Fruit fly (Drosophila melanogaster) whole organism, wandering third instar larva: ENCODE results near the gene futsch.

Experiments used
- Abd-B ChIP-seq: fragments of >200 bp; optimal IDR thresholded peaks from 2 replicates; lab custom pipeline; 2017; ENCODE audit warnings: missing biosample characterization, missing genetic modification characterization
- CG32264 ChIP-seq: fragments of 200-800 bp; sonication (Bioruptor generic); optimal IDR thresholded peaks from 2 replicates; lab custom pipeline; 2016; ENCODE audit warnings: missing biosample characterization, missing genetic modification characterization
- CG9705 ChIP-seq: fragments of 200-800 bp; sonication (Bioruptor generic); optimal IDR thresholded peaks from 2 replicates; lab custom pipeline; 2018; ENCODE audit warnings: missing biosample characterization, mild to moderate bottlenecking, missing genetic modification characterization
- CrebA ChIP-seq: fragments of 200-800 bp; sonication (Bioruptor generic); optimal IDR thresholded peaks from 2 replicates; lab custom pipeline; 2016; ENCODE audit warnings: missing biosample characterization, mild to moderate bottlenecking, missing genetic modification characterization, borderline replicate concordance
- Dif ChIP-seq: fragments of 200-275, 200-300 bp; sonication (Bioruptor generic); optimal IDR thresholded peaks from 2 replicates; lab custom pipeline; 2018; ENCODE audit warnings: missing biosample characterization, missing genetic modification characterization; ENCODE audit not compliant: partially characterized antibody
- GATAd ChIP-seq: sonication (Bioruptor generic); optimal IDR thresholded peaks from 2 replicates; lab custom pipeline; 2016; ENCODE audit warnings: missing biosample characterization, missing genetic modification characterization
- HLH106 ChIP-seq: fragments of 200-800 bp; optimal IDR thresholded peaks from 3 replicates; lab custom pipeline; 2019; ENCODE audit warnings: missing biosample characterization, mild to moderate bottlenecking, missing genetic modification characterization, moderate library complexity
- Hnf4 ChIP-seq: fragments of 200-800 bp; sonication (Bioruptor generic); optimal IDR thresholded peaks from 2 replicates; lab custom pipeline; 2016; ENCODE audit warnings: missing biosample characterization, mild to moderate bottlenecking, missing genetic modification characterization
- Hr78 ChIP-seq: fragments of >200 bp; optimal IDR thresholded peaks from 2 replicates; lab custom pipeline; 2017; ENCODE audit warnings: missing biosample characterization, missing genetic modification characterization
- Hr83 ChIP-seq: fragments of 200-300 bp; sonication (Bioruptor generic); optimal IDR thresholded peaks from 2 replicates; lab custom pipeline; 2016; ENCODE audit warnings: missing biosample characterization, mild to moderate bottlenecking, missing genetic modification characterization, moderate library complexity; ENCODE audit not compliant: poor library complexity, severe bottlenecking
- Jra ChIP-seq: sonication (Bioruptor generic); optimal IDR thresholded peaks from 2 replicates; lab custom pipeline; 2016; ENCODE audit warnings: missing biosample characterization, missing genetic modification characterization
- Mio ChIP-seq: sonication (Bioruptor generic); optimal IDR thresholded peaks from 2 replicates; lab custom pipeline; 2016; ENCODE audit warnings: missing biosample characterization, missing genetic modification characterization
- Myc ChIP-seq: fragments of >200 bp; optimal IDR thresholded peaks from 2 replicates; lab custom pipeline; 2017
- N ChIP-seq: fragments of >200 bp; optimal IDR thresholded peaks from 2 replicates; lab custom pipeline; 2018; ENCODE audit warnings: missing biosample characterization, missing external identifiers, missing genetic modification characterization
- OdsH ChIP-seq: fragments of 200-800 bp; sonication (Bioruptor generic); optimal IDR thresholded peaks from 2 replicates; lab custom pipeline; 2016; ENCODE audit warnings: missing biosample characterization, mild to moderate bottlenecking, missing genetic modification characterization
- Rel ChIP-seq, 2 experiments: fragments of 200-800 bp; sonication (Bioruptor generic) in 1 of 2; optimal IDR thresholded peaks; 2 replicates in 1 of 2; 3 replicates in 1 of 2; lab custom pipeline; 2016 to 2019; ENCODE audit warnings: mild to moderate bottlenecking in 2 of 2, missing biosample characterization in 2 of 2, missing genetic modification characterization in 2 of 2, moderate library complexity in 1 of 2
- Sp1 ChIP-seq: fragments of 200-800 bp; sonication (Bioruptor generic); optimal IDR thresholded peaks from 3 replicates; lab custom pipeline; 2019; ENCODE audit warnings: missing biosample characterization, mild to moderate bottlenecking, missing genetic modification characterization, moderate library complexity
- Vsx2 ChIP-seq: fragments of 200-300, 225-300 bp; sonication (Bioruptor generic); optimal IDR thresholded peaks from 2 replicates; lab custom pipeline; 2018; ENCODE audit warnings: missing biosample characterization, missing genetic modification characterization; ENCODE audit not compliant: partially characterized antibody
- brk ChIP-seq: fragments of 200-800 bp; sonication (Bioruptor generic); optimal IDR thresholded peaks from 2 replicates; lab custom pipeline; 2016; ENCODE audit warnings: missing biosample characterization, mild to moderate bottlenecking, missing genetic modification characterization
- dl ChIP-seq, 2 experiments: fragments of 175-275, 200-275 bp in 1 of 2; fragments of 200-275 bp in 1 of 2; sonication (Bioruptor generic); optimal IDR thresholded peaks; lab custom pipeline; 2018; ENCODE audit warnings: mild to moderate bottlenecking in 2 of 2, missing biosample characterization in 2 of 2, missing genetic modification characterization in 2 of 2, moderate library complexity in 2 of 2; ENCODE audit not compliant: partially characterized antibody in 2 of 2, insufficient read depth in 1 of 2
- dmrt93B ChIP-seq: fragments of 200-800 bp; sonication (Bioruptor generic); optimal IDR thresholded peaks from 2 replicates; lab custom pipeline; 2018; ENCODE audit warnings: missing biosample characterization, mild to moderate bottlenecking, missing genetic modification characterization
- dsf ChIP-seq: sonication (Bioruptor generic); optimal IDR thresholded peaks from 2 replicates; lab custom pipeline; 2016; ENCODE audit warnings: missing biosample characterization, missing genetic modification characterization, borderline replicate concordance
- ey ChIP-seq: fragments of 200-800 bp; sonication (Bioruptor generic); optimal IDR thresholded peaks from 2 replicates; lab custom pipeline; 2016; ENCODE audit warnings: missing biosample characterization, missing genetic modification characterization
- fru ChIP-seq: fragments of 200-800 bp; sonication (Bioruptor generic); optimal IDR thresholded peaks from 3 replicates; lab custom pipeline; 2016; ENCODE audit warnings: missing biosample characterization, mild to moderate bottlenecking, missing genetic modification characterization
- h ChIP-seq: fragments of 200-800 bp; sonication (Bioruptor generic); optimal IDR thresholded peaks from 3 replicates; lab custom pipeline; 2016; ENCODE audit warnings: missing biosample characterization, mild to moderate bottlenecking, missing genetic modification characterization
- jim ChIP-seq: fragments of 175-275, 200-325 bp; sonication (Bioruptor generic); optimal IDR thresholded peaks from 2 replicates; lab custom pipeline; 2016; ENCODE audit warnings: missing biosample characterization, mild to moderate bottlenecking, missing genetic modification characterization
- lola ChIP-seq: fragments of >200 bp; optimal IDR thresholded peaks from 2 replicates; lab custom pipeline; 2017; ENCODE audit warnings: missing biosample characterization, missing genetic modification characterization
- pan ChIP-seq: fragments of >200 bp; optimal IDR thresholded peaks from 2 replicates; lab custom pipeline; 2017
- psq ChIP-seq: fragments of 200-800 bp; sonication (Bioruptor generic); optimal IDR thresholded peaks from 3 replicates; lab custom pipeline; 2017; ENCODE audit warnings: missing biosample characterization, mild to moderate bottlenecking, missing genetic modification characterization, moderate library complexity
- rgr ChIP-seq: fragments of 200-800 bp; sonication (Bioruptor generic); optimal IDR thresholded peaks from 3 replicates; lab custom pipeline; 2016; ENCODE audit warnings: missing biosample characterization, mild to moderate bottlenecking, missing genetic modification characterization
- sage ChIP-seq: fragments of 200-800 bp; sonication (Bioruptor generic); optimal IDR thresholded peaks from 2 replicates; lab custom pipeline; 2016; ENCODE audit warnings: missing biosample characterization, mild to moderate bottlenecking, missing genetic modification characterization
- sv ChIP-seq: fragments of 200-800 bp; sonication (Bioruptor generic); optimal IDR thresholded peaks from 3 replicates; lab custom pipeline; 2016; ENCODE audit warnings: missing biosample characterization, missing genetic modification characterization
- tai ChIP-seq: sonication (Bioruptor generic); optimal IDR thresholded peaks from 2 replicates; lab custom pipeline; 2016; ENCODE audit warnings: missing biosample characterization, missing genetic modification characterization
- usp ChIP-seq: fragments of >200 bp; optimal IDR thresholded peaks from 2 replicates; lab custom pipeline; 2017; ENCODE audit warnings: missing biosample characterization, missing genetic modification characterization
- woc ChIP-seq: sonication (Bioruptor generic); optimal IDR thresholded peaks from 2 replicates; lab custom pipeline; 2016; ENCODE audit warnings: missing biosample characterization, mild to moderate bottlenecking, missing genetic modification characterization

The futsch gene

DNA sequence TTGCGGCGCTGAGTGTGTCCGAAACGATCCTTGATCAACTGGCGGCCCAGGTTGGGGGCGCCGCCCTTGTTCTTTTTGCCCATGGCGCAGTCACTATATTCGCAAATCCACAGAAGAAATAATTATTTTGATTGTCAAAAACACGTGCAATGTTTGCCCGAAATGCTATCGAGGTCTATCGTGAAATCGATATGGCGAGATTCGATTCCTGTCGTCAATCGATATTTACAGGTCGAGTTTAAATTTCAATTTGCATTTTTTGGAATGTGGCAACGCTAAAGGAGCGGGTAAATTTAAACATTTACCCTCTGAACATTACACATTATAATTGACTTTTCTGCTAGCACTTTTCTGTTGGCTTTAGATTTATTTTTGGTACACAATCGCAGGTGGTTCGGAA is 55.2 kb downstream of the futsch start, which contains the start of gene Ns3:
Ns3 (minus strand) TSS at position 188 of the 400 bp plus-strand sequence.
- TF ChIP-seq CrebA (GFP tag; lab: Kevin White, UChicago) (no peak), fru (GFP tag; lab: Kevin White, UChicago) (no peak), woc (GFP tag; lab: Kevin White, UChicago) (no peak), Dif (GFP tag; lab: Kevin White, UChicago) (no peak), Abd-B (no peak), usp (GFP tag; lab: Kevin White, UChicago) (no peak), psq (no peak), ey (GFP tag; lab: Kevin White, UChicago) (no peak), brk (GFP tag; lab: Kevin White, UChicago) (no peak), dmrt93B (GFP tag; lab: Kevin White, UChicago) (no peak), N (GFP tag; lab: Kevin White, UChicago) (no peak), lola (no peak), Jra (GFP tag; lab: Kevin White, UChicago) (no peak), pan (no peak), Mio (no peak), CG32264 (GFP tag; lab: Kevin White, UChicago) (no peak), OdsH (GFP tag; lab: Kevin White, UChicago) (no peak), Sp1 (GFP tag; lab: Kevin White, UChicago) (no peak)

dm6 chrX:1465707-1466504 is 57.0 kb downstream of the futsch start, which contains the start of the genes O-fut2 and CG14777:
Gene O-fut2 (minus strand): TSS chrX:1465996.
Gene CG14777 (plus strand): TSS chrX:1466134.
- no peak for TF ChIP-seq Hr83 (GFP tag; lab: Kevin White, UChicago)
- TF ChIP-seq CG9705 (GFP tag; lab: Kevin White, UChicago) = no peak
- TF ChIP-seq HLH106 (tag; lab: Kevin White, UChicago) = peak; percentile 4
- TF ChIP-seq Dif (GFP tag; lab: Kevin White, UChicago) = no peak
- no peak for TF ChIP-seq brk (GFP tag; lab: Kevin White, UChicago)
- peak; percentile 47 for TF ChIP-seq rgr (GFP tag; lab: Kevin White, UChicago)
- no peak for TF ChIP-seq Sp1 (GFP tag; lab: Kevin White, UChicago)
- TF ChIP-seq ey (GFP tag; lab: Kevin White, UChicago) = peak; percentile 66
- TF ChIP-seq OdsH (GFP tag; lab: Kevin White, UChicago) = peak; percentile 35
- no peak for TF ChIP-seq Hnf4 (GFP tag; lab: Kevin White, UChicago)
- no peak for TF ChIP-seq Abd-B
- no peak for TF ChIP-seq sage (GFP tag; lab: Kevin White, UChicago)
- peak; percentile 30 for TF ChIP-seq h
- TF ChIP-seq GATAd (GFP tag; lab: Kevin White, UChicago) = no peak
- peak; percentile 44 for TF ChIP-seq psq
- no peak for TF ChIP-seq Rel (GFP tag; optimal IDR thresholded peaks at IDR 0.05; lab: Kevin White, UChicago)
- TF ChIP-seq Rel (tag; optimal IDR thresholded peaks at IDR 0.05; lab: Kevin White, UChicago) = no peak
- peak; percentile 37 for TF ChIP-seq fru (GFP tag; lab: Kevin White, UChicago)
- TF ChIP-seq jim = no peak
- TF ChIP-seq Myc = no peak

DNA sequence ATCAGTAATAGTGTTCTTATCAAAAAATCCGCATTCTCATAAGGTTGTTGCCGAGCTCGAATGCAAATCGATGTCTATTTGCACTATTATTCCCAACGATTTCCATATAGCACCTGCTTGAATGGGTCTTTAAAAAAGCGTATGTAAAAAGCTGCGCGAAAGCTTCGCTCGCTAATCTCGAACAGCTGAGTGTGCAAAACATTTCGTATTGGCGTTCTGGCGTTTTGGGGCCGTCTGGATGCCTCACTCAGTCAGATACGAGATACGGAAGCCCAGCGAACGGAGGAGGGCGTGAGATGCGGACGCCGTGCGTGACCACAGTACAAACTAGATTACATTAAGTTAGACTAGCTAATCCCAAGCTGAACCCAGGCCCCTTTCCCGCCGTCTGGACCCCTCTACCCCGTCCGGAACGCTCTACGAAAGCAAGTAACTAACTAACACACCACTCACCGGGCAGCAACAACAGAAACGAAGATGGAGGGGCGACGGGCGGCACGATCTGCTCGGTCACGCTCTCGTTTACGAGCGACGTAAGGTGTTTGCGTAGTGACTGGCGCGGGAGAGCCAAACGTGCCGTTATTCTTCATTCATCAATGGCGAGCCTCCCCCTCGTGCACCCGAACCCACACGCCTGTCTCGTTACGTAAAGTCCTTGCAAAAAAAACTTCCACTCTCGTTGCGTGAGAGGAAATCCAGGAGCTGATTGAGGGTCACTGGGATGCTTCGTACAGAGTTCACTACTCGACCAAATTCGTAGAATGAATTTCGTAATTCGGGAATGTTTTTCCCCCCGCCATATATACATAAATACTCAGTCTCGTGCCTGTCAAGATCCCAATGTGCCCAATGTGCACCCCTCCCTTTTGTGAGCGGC is 57.9 kb downstream of the futsch start:
- TF ChIP-seq usp (GFP tag; lab: Kevin White, UChicago) (no peak), Sp1 (GFP tag; lab: Kevin White, UChicago) (no peak), rgr (GFP tag; lab: Kevin White, UChicago) (no peak), Vsx2 (GFP tag; lab: Kevin White, UChicago) (no peak), woc (GFP tag; lab: Kevin White, UChicago) (no peak), Rel (GFP tag; optimal IDR thresholded peaks at IDR 0.05; lab: Kevin White, UChicago) (no peak), Rel (tag; optimal IDR thresholded peaks at IDR 0.05; lab: Kevin White, UChicago) (peak; percentile 51), Hr83 (GFP tag; lab: Kevin White, UChicago) (no peak), h (peak; percentile 4)
- TF ChIP-seq, all 38 proteins: peak for 2

- no peak for TF ChIP-seq tai
- no peak for TF ChIP-seq woc (GFP tag; lab: Kevin White, UChicago)
- no peak for TF ChIP-seq dsf
- TF ChIP-seq sv (GFP tag; lab: Kevin White, UChicago) = no peak
- TF ChIP-seq Hr78 (GFP tag; lab: Kevin White, UChicago) = no peak
- no peak for TF ChIP-seq rgr (GFP tag; lab: Kevin White, UChicago)
- no peak for TF ChIP-seq HLH106 (tag; lab: Kevin White, UChicago)
- TF ChIP-seq dmrt93B (GFP tag; lab: Kevin White, UChicago) = no peak
- no peak for TF ChIP-seq CrebA (GFP tag; lab: Kevin White, UChicago)
- TF ChIP-seq usp (GFP tag; lab: Kevin White, UChicago) = no peak
- TF ChIP-seq dl (GFP tag; optimal IDR thresholded peaks at IDR 0.05; lab: Kevin White, UChicago; ENCODE audit: insufficient read depth in 1 of 2, partially characterized antibody in 2 of 2) = no peak
- TF ChIP-seq GATAd (GFP tag; lab: Kevin White, UChicago) = no peak
- TF ChIP-seq pan = no peak
- TF ChIP-seq fru (GFP tag; lab: Kevin White, UChicago) = no peak
Measured at dm6 chrX:1467382-1467592, 58.4 kb downstream of the futsch start, which contains the start of gene CG14778. Gene CG14778 (plus strand): TSS chrX:1467493.
